Fruit fly (Drosophila melanogaster): ENCODE measurements around the gene Tace.

DNA sequence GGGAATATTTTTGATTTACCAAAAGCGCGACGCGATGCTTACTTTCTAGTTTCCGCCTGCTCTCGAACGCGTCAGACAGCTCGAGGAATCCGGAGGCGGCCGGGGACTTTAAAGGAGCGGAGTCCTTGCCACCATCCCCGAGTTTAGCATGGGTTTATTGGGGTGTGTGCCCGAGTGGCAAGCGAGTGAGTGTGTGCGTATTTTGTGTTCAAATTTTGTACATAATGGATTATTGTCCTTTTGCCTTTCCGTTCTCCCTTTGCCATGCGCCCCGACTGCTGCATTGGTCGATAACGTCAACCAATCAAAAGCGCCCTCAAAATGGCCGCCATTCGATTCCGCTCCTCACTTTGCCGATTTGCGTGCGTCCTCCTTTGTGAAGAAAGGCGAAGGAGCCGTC, 29.7 kb downstream of the Tace start:
- TF ChIP-seq CG12605 (GFP tag; IDR thresholded peaks at IDR 0.05) (no peak), CG15710 (tag; optimal IDR thresholded peaks at IDR 0.05) (no peak), Pif1A (GFP tag; optimal IDR thresholded peaks at IDR 0.05) (no peak), fd96Ca (GFP tag; IDR thresholded peaks at IDR 0.05) (no peak), EcR (GFP tag; optimal IDR thresholded peaks at IDR 0.05) (no peak)

All from whole organism, pupa.